Fruit fly (Drosophila melanogaster): ENCODE measurements around the gene beta-Spec.

The beta-Spec gene

DNA sequence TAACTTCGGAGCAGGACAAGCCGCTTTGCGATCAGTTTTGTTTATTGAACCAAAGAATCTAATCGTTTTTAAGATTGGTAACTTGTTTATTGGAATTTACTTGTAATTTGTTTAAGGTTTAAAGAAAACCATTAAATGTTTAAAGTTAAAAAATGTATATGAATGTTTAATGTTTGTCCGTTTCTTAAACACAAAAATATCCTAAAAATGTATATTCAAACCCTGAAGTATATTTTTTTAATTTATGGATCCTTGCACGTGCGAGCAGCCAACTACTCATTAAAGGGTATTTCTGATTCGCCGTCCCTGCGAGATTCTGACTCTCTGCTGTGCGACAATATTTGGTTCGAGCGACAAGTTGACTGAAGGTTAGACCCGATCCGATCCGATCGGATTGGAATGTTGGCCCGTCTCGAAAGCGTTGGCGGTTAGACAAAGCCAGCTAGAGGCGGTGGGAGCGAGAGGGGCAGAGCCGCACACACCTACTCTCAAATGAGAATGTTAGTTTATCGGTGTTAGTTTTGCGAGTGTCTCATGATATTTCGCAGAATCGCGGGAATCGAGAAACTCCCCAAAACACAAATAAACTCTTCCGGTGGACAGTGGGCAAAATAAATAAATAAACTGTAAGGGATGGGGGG, 41.8 kb downstream of the beta-Spec start (continued):
- TF ChIP-seq gem (tag; optimal IDR thresholded peaks at IDR 0.05) (peak; percentile 93), CG6854 (GFP tag; optimal IDR thresholded peaks at IDR 0.05) (peak; percentile 89), HLH3B (GFP tag; IDR thresholded peaks at IDR 0.05) (peak; percentile 77), CG32532 (GFP tag; IDR thresholded peaks at IDR 0.05) (peak; percentile 79), CG18619 (GFP tag; optimal IDR thresholded peaks at IDR 0.05) (peak; percentile 88), slou (GFP tag; optimal IDR thresholded peaks at IDR 0.05) (peak; percentile 72), disco-r (GFP tag; optimal IDR thresholded peaks at IDR 0.05) (peak; percentile 70), salm (tag; optimal IDR thresholded peaks at IDR 0.05) (peak; percentile 71), ab (GFP tag; optimal IDR thresholded peaks at IDR 0.05) (peak; percentile 34), CG13624 (GFP tag; optimal IDR thresholded peaks at IDR 0.05) (peak; percentile 87), nom (GFP tag; optimal IDR thresholded peaks at IDR 0.05) (peak; percentile 71), Med (GFP tag) (peak; percentile 94), nerfin-2 (GFP tag; IDR thresholded peaks at IDR 0.05; ENCODE audit: partially characterized antibody) (no peak), Bdp1 (GFP tag; optimal IDR thresholded peaks at IDR 0.05) (peak; percentile 64), sob (GFP tag; IDR thresholded peaks at IDR 0.05) (peak; percentile 68; the same call in 1 of the 2 replicates), hb (GFP tag; IDR thresholded peaks at IDR 0.05; ENCODE audit: partially characterized antibody) (no peak), Dbx (GFP tag; IDR thresholded peaks at IDR 0.05) (peak; percentile 86; the same call in 2 of the 3 replicates), Tbp (GFP tag; optimal IDR thresholded peaks at IDR 0.05) (no peak), her (GFP tag; optimal IDR thresholded peaks at IDR 0.05) (peak; percentile 75), Vsx1 (GFP tag; optimal IDR thresholded peaks at IDR 0.05) (peak; percentile 72), CG14014 (GFP tag; IDR thresholded peaks at IDR 0.05) (peak; percentile 83), Ets97D (GFP tag; optimal IDR thresholded peaks at IDR 0.05) (peak; percentile 57), dysf (GFP tag; IDR thresholded peaks at IDR 0.05) (peak; percentile 87; the same call in 2 of the 3 replicates), ac (GFP tag; optimal IDR thresholded peaks at IDR 0.05) (peak; percentile 16), CG3847 (GFP tag; IDR thresholded peaks at IDR 0.05) (peak; percentile 75), gsb-n (tag; optimal IDR thresholded peaks at IDR 0.05) (peak; percentile 59), Oaz (GFP tag; IDR thresholded peaks at IDR 0.05) (0 out of 2 replicates have a peak, but pooled peaks have one; percentile 39), BEAF-32 (GFP tag; optimal IDR thresholded peaks at IDR 0.05) (peak; percentile 13), D19B (GFP tag; optimal IDR thresholded peaks at IDR 0.05) (peak; percentile 81), sens (GFP tag) (peak; percentile 97), CG31365 (tag; optimal IDR thresholded peaks at IDR 0.05) (peak; percentile 34), hbn (GFP tag; IDR thresholded peaks at IDR 0.05; ENCODE audit: partially characterized antibody) (no peak), tin (GFP tag; optimal IDR thresholded peaks at IDR 0.05) (peak; percentile 78), slp2 (GFP tag; optimal IDR thresholded peaks at IDR 0.05) (peak; percentile 72), pita (GFP tag; optimal IDR thresholded peaks at IDR 0.05) (no peak), CG7271 (tag; optimal IDR thresholded peaks at IDR 0.05) (no peak), CG12391 (tag; optimal IDR thresholded peaks at IDR 0.05) (peak; percentile 90), Optix (GFP tag; IDR thresholded peaks at IDR 0.05) (peak; percentile 45; the same call in 1 of the 3 replicates), CG7963 (GFP tag; IDR thresholded peaks at IDR 0.05; ENCODE audit: partially characterized antibody) (no peak), CG6683 (GFP tag; optimal IDR thresholded peaks at IDR 0.05) (peak; percentile 71), zfh2 (GFP tag; optimal IDR thresholded peaks at IDR 0.05) (peak; percentile 80), sug (tag; optimal IDR thresholded peaks at IDR 0.05) (peak; percentile 88), CG4820 (GFP tag; optimal IDR thresholded peaks at IDR 0.05) (peak; percentile 80), zf30C (GFP tag; optimal IDR thresholded peaks at IDR 0.05) (no peak), pho (GFP tag; optimal IDR thresholded peaks at IDR 0.05) (peak; percentile 86), cas (GFP tag; IDR thresholded peaks at IDR 0.05) (no peak), odd (GFP tag; optimal IDR thresholded peaks at IDR 0.05) (peak; percentile 87), pnt (GFP tag; optimal IDR thresholded peaks at IDR 0.05) (peak; percentile 67), fd96Cb (tag; optimal IDR thresholded peaks at IDR 0.05) (peak; percentile 83), CG15269 (tag; optimal IDR thresholded peaks at IDR 0.05) (peak; percentile 90)
